Worm (Caenorhabditis elegans) whole organism, L3 larva: Measurements from ENCODE around the gene fbxa-96.
A peak's percentile ranks its signal among the peaks of the same experiment; 100 is the strongest.

Source experiments
- R02D3.7 ChIP-seq: fragments of 150-350 bp; optimal IDR thresholded peaks from 2 replicates; lab custom pipeline; 2014; ENCODE audit warnings: missing biosample characterization, missing genetic modification characterization
- ceh-28 ChIP-seq: fragments of 150-350 bp; optimal IDR thresholded peaks from 2 replicates; lab custom pipeline; 2014; ENCODE audit warnings: missing biosample characterization, missing genetic modification reagents, missing genetic modification characterization
- ceh-82 ChIP-seq: fragments of 150-350 bp; optimal IDR thresholded peaks from 2 replicates; lab custom pipeline; 2014; ENCODE audit warnings: missing biosample characterization, missing genetic modification characterization
- egl-27 ChIP-seq: sonication (generic microtip); optimal IDR thresholded peaks from 4 replicates; lab custom pipeline; 2017; ENCODE audit warnings: missing biosample characterization, missing genetic modification reagents, missing genetic modification characterization
- egl-5 ChIP-seq: fragments of 150-350 bp; optimal IDR thresholded peaks from 2 replicates; lab custom pipeline; 2017; ENCODE audit warnings: missing biosample characterization, missing genetic modification reagents, missing genetic modification characterization, inconsistent platforms
- elt-2 ChIP-seq: sonication (generic microtip); optimal IDR thresholded peaks from 2 replicates; lab custom pipeline; 2016; ENCODE audit warnings: missing genetic modification reagents, mild to moderate bottlenecking, missing genetic modification characterization, missing compliant biosample characterization
- elt-3 ChIP-seq, 3 experiments: fragments of 150-350 bp in 1 of 3; sonication (generic microtip) in 2 of 3; optimal IDR thresholded peaks; 2 replicates in 2 of 3; 4 replicates in 1 of 3; lab custom pipeline; 2014 to 2017; ENCODE audit warnings: missing biosample characterization in 3 of 3, missing genetic modification characterization in 3 of 3
- eor-1 ChIP-seq, 2 experiments: fragments of 150-350 bp; optimal IDR thresholded peaks; 2 replicates each; lab custom pipeline; 2014 to 2018; ENCODE audit warnings: missing biosample characterization in 2 of 2, missing genetic modification characterization in 2 of 2
- fkh-2 ChIP-seq: fragments of 150-350 bp; optimal IDR thresholded peaks from 2 replicates; lab custom pipeline; 2014; ENCODE audit warnings: missing biosample characterization, missing genetic modification reagents, missing genetic modification characterization
- fos-1 ChIP-seq: fragments of 150-350 bp; optimal IDR thresholded peaks from 2 replicates; lab custom pipeline; 2014; ENCODE audit warnings: missing biosample characterization, missing genetic modification characterization
- hmg-11 ChIP-seq: sonication (generic microtip); optimal IDR thresholded peaks from 2 replicates; lab custom pipeline; 2016; ENCODE audit warnings: missing genetic modification characterization, missing compliant biosample characterization
- jun-1 ChIP-seq: fragments of 150-350 bp; optimal IDR thresholded peaks from 2 replicates; lab custom pipeline; 2014; ENCODE audit warnings: missing biosample characterization, missing genetic modification reagents, missing genetic modification characterization
- lin-39 ChIP-seq: fragments of 150-350 bp; optimal IDR thresholded peaks from 2 replicates; lab custom pipeline; 2018; ENCODE audit warnings: missing biosample characterization, missing genetic modification reagents, missing genetic modification characterization
- lsy-12 ChIP-seq: sonication (generic microtip); optimal IDR thresholded peaks from 2 replicates; lab custom pipeline; 2016; ENCODE audit warnings: mild to moderate bottlenecking, missing genetic modification characterization, missing compliant biosample characterization
- mml-1 ChIP-seq: fragments of 150-350 bp; sonication (generic microtip); optimal IDR thresholded peaks from 3 replicates; lab custom pipeline; 2014; ENCODE audit warnings: missing biosample characterization, missing genetic modification characterization
- nfya-1 ChIP-seq: sonication (generic microtip); optimal IDR thresholded peaks from 2 replicates; lab custom pipeline; 2017; ENCODE audit warnings: missing genetic modification characterization, mild to moderate bottlenecking, missing compliant biosample characterization, antibody characterized with exemption, moderate library complexity; ENCODE audit not compliant: insufficient read depth
- nhr-12 ChIP-seq: fragments of 150-350 bp; optimal IDR thresholded peaks from 2 replicates; lab custom pipeline; 2014; ENCODE audit warnings: missing biosample characterization, missing genetic modification characterization
- nhr-23 ChIP-seq: fragments of 150-350 bp; optimal IDR thresholded peaks from 2 replicates; lab custom pipeline; 2014; ENCODE audit warnings: missing biosample characterization, missing genetic modification reagents, missing genetic modification characterization
- nhr-25 ChIP-seq: sonication (generic microtip); optimal IDR thresholded peaks from 2 replicates; lab custom pipeline; 2017; ENCODE audit warnings: missing biosample characterization, missing genetic modification characterization
- nhr-28 ChIP-seq: fragments of 150-350 bp; optimal IDR thresholded peaks from 2 replicates; lab custom pipeline; 2014; ENCODE audit warnings: missing biosample characterization, missing genetic modification characterization
- nhr-43 ChIP-seq: sonication (generic microtip); optimal IDR thresholded peaks from 2 replicates; lab custom pipeline; 2016; ENCODE audit warnings: mild to moderate bottlenecking, missing genetic modification characterization, missing compliant biosample characterization; ENCODE audit not compliant: poor library complexity, severe bottlenecking
- nhr-67 ChIP-seq: fragments of 150-350 bp; optimal IDR thresholded peaks from 2 replicates; lab custom pipeline; 2014; ENCODE audit warnings: missing biosample characterization, missing genetic modification characterization
- nhr-76 ChIP-seq: fragments of 150-350 bp; sonication (generic microtip); optimal IDR thresholded peaks from 5 replicates; lab custom pipeline; 2014; ENCODE audit warnings: missing biosample characterization, missing genetic modification characterization
- nhr-77 ChIP-seq: fragments of 150-350 bp; optimal IDR thresholded peaks from 2 replicates; lab custom pipeline; 2014; ENCODE audit warnings: missing biosample characterization, missing genetic modification characterization
- pha-4 ChIP-seq: fragments of 150-350 bp; optimal IDR thresholded peaks from 2 replicates; lab custom pipeline; 2014; ENCODE audit warnings: missing biosample characterization, missing genetic modification reagents, missing genetic modification characterization
- pqm-1 ChIP-seq: fragments of 150-350 bp; optimal IDR thresholded peaks from 2 replicates; lab custom pipeline; 2017; ENCODE audit warnings: missing biosample characterization, missing genetic modification characterization, inconsistent platforms
- skn-1 ChIP-seq: fragments of 150-350 bp; optimal IDR thresholded peaks from 2 replicates; lab custom pipeline; 2014; ENCODE audit warnings: missing biosample characterization, missing genetic modification characterization
- snpc-4 ChIP-seq: fragments of 150-350 bp; optimal IDR thresholded peaks from 2 replicates; lab custom pipeline; 2014; ENCODE audit warnings: missing biosample characterization, missing genetic modification characterization
- unc-39 ChIP-seq: sonication (generic microtip); optimal IDR thresholded peaks from 4 replicates; lab custom pipeline; 2017; ENCODE audit warnings: missing biosample characterization, missing genetic modification characterization
- unc-62 ChIP-seq: fragments of 150-350 bp; sonication (generic microtip); optimal IDR thresholded peaks from 4 replicates; lab custom pipeline; 2014; ENCODE audit warnings: missing biosample characterization, missing genetic modification reagents, missing genetic modification characterization
- zag-1 ChIP-seq: fragments of 150-350 bp; optimal IDR thresholded peaks from 2 replicates; lab custom pipeline; 2014; ENCODE audit warnings: missing biosample characterization, missing genetic modification characterization

fbxa-96 gene

ce11 chrX:15060303-15060702, at the start of gene fbxa-96:
Gene fbxa-96, minus strand, starts transcription at chrX:15060403.
- TF ChIP-seq skn-1 (tag; lab: Kevin White, UChicago) (no peak), egl-27 (tag; lab: Kevin White, UChicago) (no peak), nhr-67 (tag; lab: Kevin White, UChicago) (no peak), snpc-4 (no peak), mml-1 (tag; lab: Kevin White, UChicago) (no peak)

- TF ChIP-seq nfya-1 (tag; lab: Kevin White, UChicago) (no peak), nhr-23 (peak; percentile 37), lin-39 (tag; lab: Kevin White, UChicago) (no peak), fkh-2 (no peak), R02D3.7 (tag; lab: Kevin White, UChicago) (no peak), nhr-28 (tag; lab: Kevin White, UChicago) (no peak), nhr-25 (tag; lab: Kevin White, UChicago) (peak; percentile 27)
Measured at ce11 chrX:15107747-15108252, 47.6 kb upstream of the fbxa-96 start, which contains the start of gene mlt-9. Gene mlt-9, minus strand, starts transcription at chrX:15107797.

- TF ChIP-seq egl-27 (tag; lab: Kevin White, UChicago) (no peak), zag-1 (no peak), nhr-23 (peak; percentile 59), egl-5 (tag; lab: Kevin White, UChicago) (peak; percentile 88), elt-3 (tag; optimal IDR thresholded peaks at IDR 0.05; lab: Kevin White, UChicago) (peak in 1 of 3 experiments; percentile 5), lin-39 (tag; lab: Kevin White, UChicago) (peak; percentile 2), nhr-77 (no peak), nhr-25 (tag; lab: Kevin White, UChicago) (peak; percentile 82), jun-1 (tag; lab: Kevin White, UChicago) (no peak), unc-62 (peak; percentile 13), nhr-76 (no peak), nhr-43 (tag; lab: Kevin White, UChicago) (peak; percentile 28), nfya-1 (tag; lab: Kevin White, UChicago) (peak; percentile 1)
Measured at ce11 chrX:15104963-15105493, 44.8 kb upstream of the fbxa-96 start.

ce11 chrX:15103481-15103880, 43.3 kb upstream of the fbxa-96 start:
- no peak for TF ChIP-seq lsy-12 (tag; lab: Kevin White, UChicago)

- TF ChIP-seq egl-27 (tag; lab: Kevin White, UChicago) (no peak), fos-1 (no peak), nhr-43 (tag; lab: Kevin White, UChicago) (peak; percentile 11), elt-2 (tag; lab: Kevin White, UChicago) (peak; percentile 48), unc-39 (tag; lab: Kevin White, UChicago) (no peak), ceh-82 (tag; lab: Kevin White, UChicago) (no peak), hmg-11 (tag; lab: Kevin White, UChicago) (peak; percentile 87), mml-1 (tag; lab: Kevin White, UChicago) (no peak), egl-5 (tag; lab: Kevin White, UChicago) (peak; percentile 44), pha-4 (peak; percentile 71), jun-1 (tag; lab: Kevin White, UChicago) (peak; percentile 68), lin-39 (tag; lab: Kevin White, UChicago) (peak; percentile 51), snpc-4 (peak; percentile 34), nfya-1 (tag; lab: Kevin White, UChicago) (peak; percentile 68)
Measured at ce11 chrX:15100369-15100963, 40.3 kb upstream of the fbxa-96 start, which contains the start of gene dhhc-1. Gene dhhc-1, minus strand, starts transcription at chrX:15100419.

ce11 chrX:15097763-15098162, 37.6 kb upstream of the fbxa-96 start, which contains the start of gene F09B12.3:
Gene F09B12.3, minus strand, starts transcription at chrX:15097954.
- TF ChIP-seq unc-39 (tag; lab: Kevin White, UChicago) (no peak), nhr-12 (tag; lab: Kevin White, UChicago) (no peak), snpc-4 (no peak), nhr-76 (no peak), egl-5 (tag; lab: Kevin White, UChicago) (no peak), nhr-43 (tag; lab: Kevin White, UChicago) (no peak), fkh-2 (no peak), nhr-23 (no peak), zag-1 (no peak), nhr-25 (tag; lab: Kevin White, UChicago) (no peak), eor-1 (tag; optimal IDR thresholded peaks at IDR 0.05; lab: Kevin White, UChicago) (no peak), pqm-1 (tag; lab: Kevin White, UChicago) (peak; percentile 82), ceh-28 (tag; lab: Kevin White, UChicago) (no peak), pha-4 (peak; percentile 43), elt-2 (tag; lab: Kevin White, UChicago) (peak; percentile 84)
